Worm (Caenorhabditis elegans): Measurements from ENCODE around the gene F25G6.9.

F25G6.9 gene

ce11 chrV:8606099-8606696, 36.4 kb upstream of the F25G6.9 start, which contains the start of gene vps-60 (continued):
- TF ChIP-seq hlh-8 (tag; optimal IDR thresholded peaks at IDR 0.05) (no peak), dve-1 (tag; optimal IDR thresholded peaks at IDR 0.05) (peak; percentile 48), ceh-45 (GFP tag; IDR thresholded peaks at IDR 0.05) (no peak), ceh-22 (tag; optimal IDR thresholded peaks at IDR 0.05) (no peak), npax-4 (tag; optimal IDR thresholded peaks at IDR 0.05) (no peak), tbx-7 (tag; optimal IDR thresholded peaks at IDR 0.05) (no peak)

ce11 chrV:8603272-8603671, 33.5 kb upstream of the F25G6.9 start, which contains the start of gene F41E6.5:
F41E6.5 (plus strand) TSS chrV:8603480.
- TF ChIP-seq elt-2 (tag; optimal IDR thresholded peaks at IDR 0.05) (peak; percentile 65), C38D4.7 (GFP tag; optimal IDR thresholded peaks at IDR 0.05) (no peak)

- TF ChIP-seq unc-55 (GFP tag; optimal IDR thresholded peaks at IDR 0.05) = no peak
Measured at ce11 chrV:8602638-8603037, 32.8 kb upstream of the F25G6.9 start, which contains the start of gene F41E6.15. F41E6.15 (minus strand) TSS chrV:8602738.

ce11 chrV:8601420-8601819, 31.6 kb upstream of the F25G6.9 start, which contains the start of gene F41E6.8:
F41E6.8 (minus strand) TSS chrV:8601520.
- TF ChIP-seq hlh-6 (tag; optimal IDR thresholded peaks at IDR 0.05) (no peak), F13H6.1 (tag; optimal IDR thresholded peaks at IDR 0.05) (no peak), unc-86 (tag; optimal IDR thresholded peaks at IDR 0.05) (no peak), hlh-8 (tag; optimal IDR thresholded peaks at IDR 0.05) (no peak), lim-6 (tag; optimal IDR thresholded peaks at IDR 0.05) (no peak), pat-9 (tag; optimal IDR thresholded peaks at IDR 0.05) (no peak), ceh-2 (tag; optimal IDR thresholded peaks at IDR 0.05) (no peak), fkh-10 (GFP tag; optimal IDR thresholded peaks at IDR 0.05) (no peak), ceh-31 (tag; optimal IDR thresholded peaks at IDR 0.05) (no peak), ref-2 (tag; optimal IDR thresholded peaks at IDR 0.05) (no peak), elt-4 (tag; optimal IDR thresholded peaks at IDR 0.05) (no peak), ceh-9 (tag; optimal IDR thresholded peaks at IDR 0.05) (no peak), hlh-15 (tag; optimal IDR thresholded peaks at IDR 0.05) (no peak), lin-11 (tag; optimal IDR thresholded peaks at IDR 0.05) (no peak), nfya-1 (tag; optimal IDR thresholded peaks at IDR 0.05) (no peak), dve-1 (tag; optimal IDR thresholded peaks at IDR 0.05) (no peak), eyg-1 (tag; optimal IDR thresholded peaks at IDR 0.05) (no peak), pqm-1 (tag; optimal IDR thresholded peaks at IDR 0.05) (no peak), ceh-14 (tag; optimal IDR thresholded peaks at IDR 0.05) (no peak)

- no peak for TF ChIP-seq hlh-6 (tag; optimal IDR thresholded peaks at IDR 0.05)
- TF ChIP-seq hlh-8 (tag; optimal IDR thresholded peaks at IDR 0.05) = peak; percentile 15
Measured at ce11 chrV:8599957-8600356, 30.2 kb upstream of the F25G6.9 start.

ce11 chrV:8599192-8599591, 29.4 kb upstream of the F25G6.9 start, which contains the start of gene F41E6.7:
F41E6.7 (minus strand) TSS chrV:8599292.
- no peak for TF ChIP-seq pros-1 (tag; optimal IDR thresholded peaks at IDR 0.05)
- TF ChIP-seq ets-4 (tag; optimal IDR thresholded peaks at IDR 0.05) = no peak
- TF ChIP-seq ceh-34 (tag; optimal IDR thresholded peaks at IDR 0.05) = no peak
- TF ChIP-seq ceh-31 (tag; optimal IDR thresholded peaks at IDR 0.05) = no peak
- TF ChIP-seq syd-9 (tag; optimal IDR thresholded peaks at IDR 0.05) = no peak
- TF ChIP-seq gmeb-2 (tag; optimal IDR thresholded peaks at IDR 0.05) = no peak
- TF ChIP-seq K02D7.2 (tag; optimal IDR thresholded peaks at IDR 0.05) = no peak
- no peak for TF ChIP-seq madf-2 (tag; optimal IDR thresholded peaks at IDR 0.05)
- no peak for TF ChIP-seq fkh-6 (tag; optimal IDR thresholded peaks at IDR 0.05)
- TF ChIP-seq Y22D7AL.16 (tag; optimal IDR thresholded peaks at IDR 0.05) = no peak
- no peak for TF ChIP-seq unc-42 (tag; optimal IDR thresholded peaks at IDR 0.05)
- no peak for TF ChIP-seq tbx-2 (tag; optimal IDR thresholded peaks at IDR 0.05)
- TF ChIP-seq unc-55 (GFP tag; optimal IDR thresholded peaks at IDR 0.05) = no peak
- TF ChIP-seq ama-1 (optimal IDR thresholded peaks at IDR 0.05) = no peak
- TF ChIP-seq sox-4 (tag; optimal IDR thresholded peaks at IDR 0.05) = no peak
